Worm (Caenorhabditis elegans) whole organism, L2 larva: ENCODE measurements around the gene R03G8.1.

Experiments used
- nhr-129 ChIP-seq: fragments of 150-350 bp; optimal IDR thresholded peaks from 2 replicates; lab custom pipeline; 2014; ENCODE audit warnings: missing biosample characterization, missing genetic modification characterization
- nhr-23 ChIP-seq: fragments of 150-350 bp; optimal IDR thresholded peaks from 2 replicates; lab custom pipeline; 2014; ENCODE audit warnings: missing biosample characterization, missing genetic modification reagents, missing genetic modification characterization

- no peak for TF ChIP-seq nhr-23 (tag; lab: Kevin White, UChicago)
- peak; percentile 69 for TF ChIP-seq nhr-129 (tag; lab: Kevin White, UChicago)
Observed at ce11 chrX:13106177-13106761, 21.9 kb downstream of the R03G8.1 start.
